Fruit fly (Drosophila melanogaster): Measurements from ENCODE around the gene Fum2.

Fum2 gene

dm6 chrX:6719968-6720367, 38.4 kb downstream of the Fum2 start (continued):
- TF ChIP-seq CG16779 (GFP tag; IDR thresholded peaks at IDR 0.05) = no peak
- TF ChIP-seq Aef1 (GFP tag; IDR thresholded peaks at IDR 0.05) = no peak
- TF ChIP-seq CG11398 (GFP tag; optimal IDR thresholded peaks at IDR 0.05) = no peak
- TF ChIP-seq sisA (GFP tag; IDR thresholded peaks at IDR 0.05) = no peak
- no peak for TF ChIP-seq jumu (GFP tag; optimal IDR thresholded peaks at IDR 0.05)
- TF ChIP-seq jigr1 (GFP tag; IDR thresholded peaks at IDR 0.05) = no peak
- TF ChIP-seq zf30C (GFP tag; optimal IDR thresholded peaks at IDR 0.05) = no peak
- TF ChIP-seq CG1602 (GFP tag; optimal IDR thresholded peaks at IDR 0.05) = no peak
- no peak for TF ChIP-seq CG17186 (GFP tag; optimal IDR thresholded peaks at IDR 0.05)
- TF ChIP-seq Hsf (GFP tag; optimal IDR thresholded peaks at IDR 0.05) = no peak
- TF ChIP-seq CG14710 (tag; optimal IDR thresholded peaks at IDR 0.05) = no peak
- no peak for TF ChIP-seq CG2875 (GFP tag; optimal IDR thresholded peaks at IDR 0.05)
- no peak for TF ChIP-seq dysf (GFP tag; IDR thresholded peaks at IDR 0.05)
- no peak for TF ChIP-seq Max (GFP tag; optimal IDR thresholded peaks at IDR 0.05)
- peak; percentile 26 for TF ChIP-seq Meics (GFP tag; optimal IDR thresholded peaks at IDR 0.05)
- no peak for TF ChIP-seq CG11093 (GFP tag; IDR thresholded peaks at IDR 0.05)
- no peak for TF ChIP-seq Mes4 (GFP tag; optimal IDR thresholded peaks at IDR 0.05)
- TF ChIP-seq CTCF (GFP tag; optimal IDR thresholded peaks at IDR 0.05) = no peak
- no peak for TF ChIP-seq tap (tag; optimal IDR thresholded peaks at IDR 0.05)

dm6 chrX:6723622-6724021, 42.1 kb downstream of the Fum2 start:
- TF ChIP-seq p53 (GFP tag; optimal IDR thresholded peaks at IDR 0.05) (no peak), CG14441 (GFP tag; IDR thresholded peaks at IDR 0.05) (peak; percentile 45; the same call in 1 of the 2 replicates), Xrp1 (GFP tag; IDR thresholded peaks at IDR 0.05) (no peak), Hr39 (optimal IDR thresholded peaks at IDR 0.05) (peak; percentile 62), CG31224 (GFP tag; IDR thresholded peaks at IDR 0.05) (no peak)

dm6 chrX:6724904-6725505, 43.4 kb downstream of the Fum2 start:
- no peak for TF ChIP-seq CG6813 (GFP tag; optimal IDR thresholded peaks at IDR 0.05)
- peak; percentile 94 for TF ChIP-seq CG18011 (GFP tag; optimal IDR thresholded peaks at IDR 0.05)
- TF ChIP-seq CG8290 (GFP tag; optimal IDR thresholded peaks at IDR 0.05) = peak; percentile 31
- TF ChIP-seq CG8290 (tag; optimal IDR thresholded peaks at IDR 0.05) = no peak
- TF ChIP-seq Lim3 (GFP tag; IDR thresholded peaks at IDR 0.05) = no peak
- 0 out of 2 replicates have a peak, but pooled peaks have one; percentile 37 for TF ChIP-seq CG14441 (GFP tag; IDR thresholded peaks at IDR 0.05)
- no peak for TF ChIP-seq ems (GFP tag; optimal IDR thresholded peaks at IDR 0.05)
- TF ChIP-seq pfk (GFP tag; optimal IDR thresholded peaks at IDR 0.05) = peak; percentile 78
- TF ChIP-seq exex (tag; optimal IDR thresholded peaks at IDR 0.05) = no peak
- TF ChIP-seq stwl (tag; optimal IDR thresholded peaks at IDR 0.05) = peak; percentile 36

dm6 chrX:6726758-6727490, 45.4 kb downstream of the Fum2 start:
- TF ChIP-seq CG5953 (GFP tag; IDR thresholded peaks at IDR 0.05) (no peak), CG43689 (GFP tag; IDR thresholded peaks at IDR 0.05) (no peak), CG18011 (GFP tag; optimal IDR thresholded peaks at IDR 0.05) (peak; percentile 7), CG8290 (GFP tag; optimal IDR thresholded peaks at IDR 0.05) (peak; percentile 15), CG8290 (tag; optimal IDR thresholded peaks at IDR 0.05) (peak in 1 of 2 experiments; percentile 27), CG6854 (GFP tag; optimal IDR thresholded peaks at IDR 0.05) (no peak), Aef1 (GFP tag; IDR thresholded peaks at IDR 0.05) (no peak), kah (GFP tag; optimal IDR thresholded peaks at IDR 0.05) (no peak), Atf6 (GFP tag; IDR thresholded peaks at IDR 0.05) (no peak), Sin3A (optimal IDR thresholded peaks at IDR 0.05) (no peak), CG8924 (tag; optimal IDR thresholded peaks at IDR 0.05) (no peak), CG6272 (GFP tag; IDR thresholded peaks at IDR 0.05) (0 out of 2 replicates have a peak, but pooled peaks have one; percentile 20), Dll (GFP tag; IDR thresholded peaks at IDR 0.05; ENCODE audit: partially characterized antibody) (0 out of 4 replicates have a peak, but pooled peaks have one; percentile 12), CG10274 (GFP tag; optimal IDR thresholded peaks at IDR 0.05) (no peak), CG7556 (GFP tag; optimal IDR thresholded peaks at IDR 0.05) (no peak), vvl (GFP tag; IDR thresholded peaks at IDR 0.05) (0 out of 2 replicates have a peak, but pooled peaks have one; percentile 24), stwl (tag; optimal IDR thresholded peaks at IDR 0.05) (no peak), crol (GFP tag; IDR thresholded peaks at IDR 0.05) (peak; percentile 82), CG1832 (GFP tag; optimal IDR thresholded peaks at IDR 0.05) (no peak)
